Worm (Caenorhabditis elegans) whole organism, young adult: Measurements from ENCODE around the gene tag-131.

Experiments used
- C17E4.6 ChIP-seq: fragments of 200-800 bp; sonication (Bioruptor generic); IDR thresholded peaks from 2 replicates; pipeline ENCODE4 v1.3.6; 2022; ENCODE audit warnings: missing genetic modification reagents, missing genetic modification characterization, missing compliant biosample characterization
- D2030.7 ChIP-seq: fragments of 200-800 bp; sonication (Bioruptor generic); IDR thresholded peaks from 2 replicates; pipeline ENCODE4 v1.3.6; 2022; ENCODE audit warnings: missing genetic modification reagents, missing genetic modification characterization, missing compliant biosample characterization
- K11D2.4 ChIP-seq: fragments of 200-800 bp; sonication (Bioruptor generic); IDR thresholded peaks from 2 replicates; pipeline ENCODE4 v1.3.6; 2022; ENCODE audit warnings: missing genetic modification reagents, missing genetic modification characterization, missing compliant biosample characterization
- K12H6.12 ChIP-seq: fragments of 200-800 bp; sonication (Bioruptor generic); optimal IDR thresholded peaks from 2 replicates; lab custom pipeline; 2018; ENCODE audit warnings: mild to moderate bottlenecking, missing genetic modification characterization, missing compliant biosample characterization
- Y56A3A.18 ChIP-seq: fragments of 200-800 bp; sonication (Bioruptor generic); IDR thresholded peaks from 2 replicates; pipeline ENCODE4 v1.3.6; 2022; ENCODE audit warnings: missing genetic modification reagents, missing genetic modification characterization, missing compliant biosample characterization
- Y79H2A.3 ChIP-seq: fragments of 200-800 bp; sonication (Bioruptor generic); conservative IDR thresholded peaks from 2 replicates; pipeline ENCODE4 v1.3.6; 2022; ENCODE audit warnings: missing genetic modification reagents, missing genetic modification characterization, missing compliant biosample characterization
- aptf-2 ChIP-seq: fragments of 200-800 bp; sonication (Bioruptor generic); conservative IDR thresholded peaks from 2 replicates; pipeline ENCODE4 v1.3.6; 2022; ENCODE audit warnings: missing genetic modification reagents, missing genetic modification characterization, missing compliant biosample characterization
- atf-7 ChIP-seq: sonication (generic microtip); optimal IDR thresholded peaks from 2 replicates; lab custom pipeline; 2017; ENCODE audit warnings: mild to moderate bottlenecking, missing genetic modification characterization, missing compliant biosample characterization
- attf-3 ChIP-seq: fragments of 200-800 bp; sonication (Bioruptor generic); conservative IDR thresholded peaks from 2 replicates; pipeline ENCODE4 v1.3.6; 2022; ENCODE audit warnings: missing genetic modification reagents, missing genetic modification characterization, missing compliant biosample characterization
- attf-5 ChIP-seq: fragments of 200-800 bp; sonication (Bioruptor generic); optimal IDR thresholded peaks from 2 replicates; lab custom pipeline; 2018; ENCODE audit warnings: mild to moderate bottlenecking, missing genetic modification characterization, missing compliant biosample characterization
- bed-2 ChIP-seq: fragments of 200-800 bp; sonication (Bioruptor generic); IDR thresholded peaks from 2 replicates; pipeline ENCODE4 v1.3.6; 2022; ENCODE audit warnings: missing genetic modification reagents, missing genetic modification characterization, missing compliant biosample characterization
- ceh-40 ChIP-seq: fragments of 200-800 bp; sonication (Bioruptor generic); IDR thresholded peaks from 2 replicates; pipeline ENCODE4 v1.3.6; 2022; ENCODE audit warnings: missing genetic modification characterization, missing compliant biosample characterization
- ceh-58 ChIP-seq: fragments of 200-800 bp; sonication (Bioruptor generic); IDR thresholded peaks from 2 replicates; pipeline ENCODE4 v1.3.6; 2022; ENCODE audit warnings: missing genetic modification characterization, missing compliant biosample characterization
- dox-1 ChIP-seq: fragments of 200-800 bp; sonication (Bioruptor generic); IDR thresholded peaks from 2 replicates; pipeline ENCODE4 v1.3.6; 2022; ENCODE audit warnings: missing genetic modification reagents, missing genetic modification characterization, missing compliant biosample characterization
- dpl-1 ChIP-seq: fragments of 150-350 bp; optimal IDR thresholded peaks from 2 replicates; lab custom pipeline; 2014; ENCODE audit warnings: missing biosample characterization, missing genetic modification reagents, missing genetic modification characterization
- efl-1 ChIP-seq: fragments of 150-350 bp; optimal IDR thresholded peaks from 2 replicates; lab custom pipeline; 2014; ENCODE audit warnings: missing biosample characterization, missing genetic modification reagents, missing genetic modification characterization
- egl-44 ChIP-seq: fragments of 200-800 bp; sonication (Bioruptor generic); IDR thresholded peaks from 2 replicates; pipeline ENCODE4 v1.3.6; 2022; ENCODE audit warnings: missing genetic modification reagents, missing genetic modification characterization, missing compliant biosample characterization
- gei-17 ChIP-seq: fragments of 200-800 bp; sonication (Bioruptor generic); optimal IDR thresholded peaks from 2 replicates; lab custom pipeline; 2018; ENCODE audit warnings: mild to moderate bottlenecking, missing genetic modification characterization, missing compliant biosample characterization
- him-1 ChIP-seq: sonication (generic microtip); optimal IDR thresholded peaks from 2 replicates; lab custom pipeline; 2016; ENCODE audit warnings: missing genotype, missing genetic modification reagents, missing genetic modification characterization, missing compliant biosample characterization
- hmg-1.2 ChIP-seq: fragments of 200-800 bp; sonication (Bioruptor generic); IDR thresholded peaks from 2 replicates; pipeline ENCODE4 v1.3.6; 2022; ENCODE audit warnings: missing genetic modification reagents, missing genetic modification characterization, missing compliant biosample characterization
- hsf-1 ChIP-seq: fragments of 200-800 bp; sonication (Bioruptor generic); IDR thresholded peaks from 2 replicates; pipeline ENCODE4 v1.3.6; 2022; ENCODE audit warnings: missing genetic modification reagents, missing genetic modification characterization, missing compliant biosample characterization
- lag-1 ChIP-seq: fragments of 200-800 bp; sonication (Bioruptor generic); IDR thresholded peaks from 2 replicates; pipeline ENCODE4 v1.3.6; 2022; ENCODE audit warnings: missing genetic modification reagents, missing genetic modification characterization, missing compliant biosample characterization
- let-607 ChIP-seq, 2 experiments: fragments of 200-800 bp in 1 of 2; sonication (Bioruptor generic) in 1 of 2; sonication (generic microtip) in 1 of 2; optimal IDR thresholded peaks; 2 replicates each; lab custom pipeline; 2016 to 2018; ENCODE audit warnings: mild to moderate bottlenecking in 2 of 2, missing compliant biosample characterization in 2 of 2, missing genetic modification characterization in 2 of 2, moderate library complexity in 2 of 2, missing genotype in 1 of 2
- lin-40 ChIP-seq: sonication (generic microtip); optimal IDR thresholded peaks from 2 replicates; lab custom pipeline; 2016; ENCODE audit warnings: missing genetic modification characterization, mild to moderate bottlenecking, missing compliant biosample characterization, missing genotype, missing genetic modification reagents
- lin-54 ChIP-seq: fragments of 200-800 bp; sonication (Bioruptor generic); optimal IDR thresholded peaks from 2 replicates; lab custom pipeline; 2018; ENCODE audit warnings: mild to moderate bottlenecking, missing genetic modification characterization, missing compliant biosample characterization
- lsl-1 ChIP-seq: fragments of 200-800 bp; sonication (Bioruptor generic); optimal IDR thresholded peaks from 2 replicates; lab custom pipeline; 2018; ENCODE audit warnings: mild to moderate bottlenecking, missing genetic modification characterization, moderate library complexity, missing compliant biosample characterization
- madf-6 ChIP-seq: fragments of 200-800 bp; sonication (Bioruptor generic); IDR thresholded peaks from 2 replicates; pipeline ENCODE4 v1.3.6; 2022; ENCODE audit warnings: missing genetic modification reagents, missing genetic modification characterization, missing compliant biosample characterization
- madf-8 ChIP-seq: fragments of 200-800 bp; sonication (Bioruptor generic); conservative IDR thresholded peaks from 2 replicates; pipeline ENCODE4 v1.3.6; 2022; ENCODE audit warnings: missing genetic modification reagents, missing genetic modification characterization, missing compliant biosample characterization
- mes-4 ChIP-seq: sonication (generic microtip); optimal IDR thresholded peaks from 2 replicates; lab custom pipeline; 2016; ENCODE audit warnings: missing genotype, missing genetic modification characterization, missing compliant biosample characterization
- nfya-1 ChIP-seq: sonication (generic microtip); optimal IDR thresholded peaks from 2 replicates; lab custom pipeline; 2017; ENCODE audit warnings: antibody characterized with exemption, missing compliant biosample characterization, missing genetic modification characterization, borderline replicate concordance; ENCODE audit not compliant: insufficient read depth
- nfya-2 ChIP-seq: fragments of 200-800 bp; sonication (Bioruptor generic); IDR thresholded peaks from 2 replicates; pipeline ENCODE4 v1.3.6; 2022; ENCODE audit warnings: missing genetic modification reagents, missing genetic modification characterization, missing compliant biosample characterization
- nhr-80 ChIP-seq: sonication (generic microtip); optimal IDR thresholded peaks from 2 replicates; lab custom pipeline; 2016; ENCODE audit warnings: missing genetic modification characterization, missing compliant biosample characterization
- rcor-1 ChIP-seq: fragments of 200-800 bp; sonication (Bioruptor generic); IDR thresholded peaks from 2 replicates; pipeline ENCODE4 v1.3.6; 2022; ENCODE audit warnings: missing genetic modification reagents, missing genetic modification characterization, missing compliant biosample characterization
- rec-8 ChIP-seq, 2 experiments: sonication (generic microtip); optimal IDR thresholded peaks; 2 replicates each; lab custom pipeline; 2016; ENCODE audit warnings: mild to moderate bottlenecking in 2 of 2, missing genetic modification characterization in 2 of 2, missing genetic modification reagents in 2 of 2, missing genotype in 2 of 2, missing biosample characterization in 1 of 2, missing compliant biosample characterization in 1 of 2, moderate library complexity in 1 of 2
- snpc-1.1 ChIP-seq: sonication (generic microtip); optimal IDR thresholded peaks from 2 replicates; lab custom pipeline; 2017; ENCODE audit warnings: missing genetic modification characterization, mild to moderate bottlenecking, missing compliant biosample characterization, antibody characterized with exemption, moderate library complexity, missing genotype, missing genetic modification reagents; ENCODE audit not compliant: insufficient read depth
- snpc-4 ChIP-seq, 5 experiments: fragments of 150-350 bp in 1 of 5; sonication (generic microtip) in 4 of 5; optimal IDR thresholded peaks; 2 replicates each; lab custom pipeline; 2014 to 2018; ENCODE audit warnings: missing genetic modification characterization in 5 of 5, missing biosample characterization in 3 of 5, antibody characterized with exemption in 2 of 5, mild to moderate bottlenecking in 2 of 5, missing compliant biosample characterization in 2 of 5, missing genotype in 2 of 5, moderate library complexity in 2 of 5, missing genetic modification reagents in 1 of 5
- sptf-2 ChIP-seq: fragments of 200-800 bp; sonication (Bioruptor generic); optimal IDR thresholded peaks from 2 replicates; lab custom pipeline; 2018; ENCODE audit warnings: mild to moderate bottlenecking, missing genetic modification characterization, missing compliant biosample characterization
- xnd-1 ChIP-seq: sonication (generic microtip); optimal IDR thresholded peaks from 2 replicates; lab custom pipeline; 2016; ENCODE audit warnings: missing genotype, missing genetic modification reagents, missing genetic modification characterization, missing compliant biosample characterization
- ztf-26 ChIP-seq: sonication (generic microtip); optimal IDR thresholded peaks from 2 replicates; lab custom pipeline; 2017; ENCODE audit warnings: missing genetic modification characterization, missing compliant biosample characterization

tag-131 gene

DNA sequence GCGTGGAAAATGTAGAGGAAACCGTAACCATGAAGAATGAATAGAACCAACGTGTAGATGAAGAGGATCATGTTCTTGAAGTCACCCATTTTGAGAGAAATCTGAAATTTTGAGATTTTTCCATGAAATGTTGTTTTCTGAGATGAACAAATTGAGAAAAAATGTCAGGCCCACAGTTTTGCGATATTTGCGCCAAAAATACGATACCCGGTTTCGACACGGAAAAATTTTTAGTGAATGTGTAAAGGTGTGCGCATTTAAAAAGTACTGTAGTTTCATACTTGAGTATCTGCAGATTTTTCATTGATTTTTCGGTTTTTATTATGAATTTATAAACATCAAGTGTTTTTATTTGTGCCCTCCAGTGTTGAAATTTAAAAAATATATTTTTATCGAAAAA is 15.2 kb upstream of the tag-131 start, which contains the start of gene R10E4.9:
TSS of gene R10E4.9 (minus strand) at position 101 of the 400 bp plus-strand sequence.
- TF ChIP-seq Y79H2A.3 (no peak), dox-1 (GFP tag; lab: Robert Waterston, UW) (no peak), aptf-2 (no peak), dpl-1 (GFP tag; lab: Kevin White, UChicago) (no peak), ceh-58 (GFP tag; lab: Robert Waterston, UW) (no peak)

DNA sequence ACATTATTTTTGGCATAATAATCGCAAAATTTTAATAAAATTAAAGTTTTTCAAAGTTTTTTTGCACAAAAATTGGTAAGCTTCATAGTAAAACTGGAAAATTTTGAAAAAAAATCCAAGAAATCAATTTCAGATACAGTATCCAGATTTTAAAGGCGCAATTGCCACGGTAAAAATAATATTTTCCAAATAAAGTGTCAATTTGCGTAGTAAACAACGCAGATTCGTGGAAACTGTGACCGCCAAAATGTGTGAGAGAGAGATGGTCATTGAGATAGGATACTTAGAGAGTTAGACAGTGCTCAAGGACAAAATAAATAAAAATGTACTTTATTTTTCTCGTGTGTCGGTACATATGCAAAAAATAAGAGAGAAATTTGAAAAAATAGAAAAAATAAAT is 14.7 kb upstream of the tag-131 start:
- peak; percentile 65 for TF ChIP-seq lsl-1
- TF ChIP-seq xnd-1 = peak; percentile 29
- TF ChIP-seq Y56A3A.18 (GFP tag; lab: Robert Waterston, UW) = no peak
- peak; percentile 29 for TF ChIP-seq efl-1
- no peak for TF ChIP-seq ztf-26 (tag; lab: Kevin White, UChicago)
- TF ChIP-seq madf-6 (GFP tag; lab: Robert Waterston, UW) = peak; percentile 39; the same call in 1 of the 2 replicates

DNA sequence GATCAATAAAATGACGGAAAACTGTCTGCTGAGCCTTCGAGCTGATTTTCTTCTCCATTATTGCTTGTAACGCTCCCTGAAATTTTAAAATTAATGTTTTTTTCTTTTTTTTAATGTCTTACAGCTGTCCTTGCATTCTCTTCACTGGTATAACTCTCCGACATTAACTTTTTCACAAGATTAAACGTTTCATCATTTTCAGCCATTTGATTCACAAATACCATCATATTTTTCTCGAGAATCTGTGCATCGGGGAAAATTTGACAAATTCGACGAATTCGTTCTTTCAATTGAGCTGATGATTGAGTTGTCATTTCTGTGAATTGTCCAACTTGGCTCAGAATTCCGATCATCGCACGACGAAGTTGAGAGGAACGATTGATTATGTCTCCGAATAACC is 8.2 kb upstream of the tag-131 start:
- no peak for TF ChIP-seq nfya-1 (tag; lab: Kevin White, UChicago)
- TF ChIP-seq lag-1 (GFP tag; lab: Robert Waterston, UW) = no peak
- no peak for TF ChIP-seq gei-17 (GFP tag; lab: Kevin White, UChicago)
- no peak for TF ChIP-seq rcor-1
- no peak for TF ChIP-seq mes-4 (tag; lab: Kevin White, UChicago)
- TF ChIP-seq sptf-2 (GFP tag; lab: Kevin White, UChicago) = no peak
- no peak for TF ChIP-seq lin-40
- TF ChIP-seq D2030.7 (GFP tag; lab: Robert Waterston, UW) = no peak
- TF ChIP-seq him-1 (tag; lab: Kevin White, UChicago) = no peak
- no peak for TF ChIP-seq attf-5
- TF ChIP-seq nfya-2 = no peak
- TF ChIP-seq C17E4.6 (GFP tag; lab: Robert Waterston, UW) = no peak
- TF ChIP-seq rec-8 (tag; optimal IDR thresholded peaks at IDR 0.05; lab: Kevin White, UChicago) = no peak
- TF ChIP-seq bed-2 (GFP tag; lab: Robert Waterston, UW) = no peak
- TF ChIP-seq Y56A3A.18 (GFP tag; lab: Robert Waterston, UW) = no peak

DNA sequence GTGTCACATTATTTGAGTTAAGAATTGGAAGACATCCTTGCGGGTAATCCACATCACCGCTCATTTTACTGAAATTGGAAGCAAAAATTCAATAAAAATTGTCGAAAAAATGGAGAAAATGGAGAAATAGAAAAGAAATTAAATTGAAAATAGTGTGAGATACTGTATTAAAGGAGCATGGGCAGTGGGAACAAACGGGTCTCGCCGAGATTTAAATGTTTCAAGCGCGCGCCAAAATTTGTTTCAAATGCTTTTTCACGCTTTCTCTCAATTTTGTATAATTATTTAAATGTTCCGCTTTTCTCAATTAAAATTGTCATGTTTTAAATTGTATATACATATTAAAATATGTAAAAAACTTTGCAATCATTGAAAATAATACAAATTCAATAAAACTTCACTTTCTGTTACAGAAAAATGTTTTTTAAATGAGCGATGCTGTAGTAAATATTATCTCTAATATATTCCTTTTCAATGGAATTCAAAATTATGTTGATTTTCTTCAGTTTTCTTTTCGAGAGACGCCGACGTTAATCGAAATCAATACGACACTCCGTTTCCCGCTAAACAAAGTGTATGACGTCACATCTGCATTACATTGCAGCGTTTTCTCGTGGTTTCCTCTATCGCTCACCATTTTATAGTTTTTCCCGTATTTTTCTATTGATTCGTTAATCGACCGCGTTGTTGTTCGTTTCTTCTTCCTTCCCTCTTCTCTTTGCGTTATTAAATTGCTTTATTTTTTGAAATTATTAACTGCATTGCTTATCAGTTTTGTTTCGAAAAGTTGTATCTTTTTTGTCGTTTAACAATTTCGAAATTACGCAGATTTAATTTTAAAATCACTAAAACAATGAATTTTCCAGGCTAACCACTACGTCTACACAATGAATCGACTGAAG is 4.2 kb upstream of the tag-131 start, which contains the start of the genes evl-14 and dcn-1:
TSS of gene evl-14 (minus strand) at position 68 of the 902 bp plus-strand sequence.
TSS of gene dcn-1 (plus strand) at position 852 of the 902 bp plus-strand sequence.
- TF ChIP-seq let-607 (tag; optimal IDR thresholded peaks at IDR 0.05; lab: Kevin White, UChicago) = peak in 1 of 2 experiments; percentile 20
- peak; percentile 79 for TF ChIP-seq atf-7 (tag; lab: Kevin White, UChicago)
- no peak for TF ChIP-seq hsf-1 (GFP tag; lab: Robert Waterston, UW)
- peak; percentile 39 for TF ChIP-seq nhr-80
- TF ChIP-seq ceh-40 (GFP tag; lab: Robert Waterston, UW) = no peak
- peak; percentile 96 for TF ChIP-seq madf-6 (GFP tag; lab: Robert Waterston, UW)
- no peak for TF ChIP-seq ztf-26 (tag; lab: Kevin White, UChicago)
- peak; percentile 6 for TF ChIP-seq snpc-1.1
- TF ChIP-seq Y56A3A.18 (GFP tag; lab: Robert Waterston, UW) = no peak
- peak; percentile 46 for TF ChIP-seq K12H6.12 (tag; lab: Kevin White, UChicago)
- peak; percentile 2 for TF ChIP-seq him-1 (tag; lab: Kevin White, UChicago)
- TF ChIP-seq sptf-2 (GFP tag; lab: Kevin White, UChicago) = no peak
- peak; percentile 68 for TF ChIP-seq lin-54 (GFP tag; lab: Kevin White, UChicago)
- no peak for TF ChIP-seq snpc-4 (GFP tag; optimal IDR thresholded peaks at IDR 0.05; lab: Kevin White, UChicago)
- peak in 1 of 4 experiments; percentile 11 for TF ChIP-seq snpc-4 (tag; optimal IDR thresholded peaks at IDR 0.05; lab: Kevin White, UChicago)
- no peak for TF ChIP-seq K11D2.4 (GFP tag; lab: Robert Waterston, UW)
- TF ChIP-seq egl-44 (GFP tag; lab: Robert Waterston, UW) = no peak
- peak; percentile 92 for TF ChIP-seq lsl-1
- peak; percentile 71 for TF ChIP-seq lin-40
- peak; percentile 87 for TF ChIP-seq madf-8 (GFP tag; lab: Robert Waterston, UW)
- TF ChIP-seq hmg-1.2 (GFP tag; lab: Robert Waterston, UW) = peak; percentile 47; the same call in 1 of the 2 replicates
- TF ChIP-seq attf-3 (GFP tag; lab: Robert Waterston, UW) = peak; percentile 96
- TF ChIP-seq xnd-1 = peak; percentile 80
